Worm (Caenorhabditis elegans): ENCODE measurements around the gene fbxb-74.
A peak's percentile ranks its signal among the peaks of the same experiment; 100 is the strongest.

Gene fbxb-74

DNA sequence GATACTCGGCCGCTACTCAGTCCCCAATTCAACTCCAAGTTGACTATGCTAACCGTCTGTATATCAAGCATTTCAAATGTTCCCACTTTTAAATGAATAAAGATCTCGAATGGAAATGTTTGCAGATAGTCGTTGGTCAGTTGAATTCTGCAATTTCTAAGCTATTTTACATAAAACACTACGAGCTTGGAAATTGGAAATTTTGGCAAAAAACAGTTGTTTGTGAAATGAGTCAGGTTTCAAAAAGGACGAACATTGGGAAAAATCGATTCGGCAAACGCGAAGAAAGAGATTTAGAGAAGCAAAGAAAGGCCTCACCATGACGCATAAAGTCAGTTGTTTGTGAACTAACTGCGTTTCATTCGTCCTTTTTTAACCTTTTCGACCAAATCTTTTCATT, 7.8 kb upstream of the fbxb-74 start:
- TF ChIP-seq tbx-2 (tag; optimal IDR thresholded peaks at IDR 0.05) (no peak), dsc-1 (tag; optimal IDR thresholded peaks at IDR 0.05) (no peak), irx-1 (tag; optimal IDR thresholded peaks at IDR 0.05) (no peak), sox-4 (tag; optimal IDR thresholded peaks at IDR 0.05) (no peak), efl-1 (optimal IDR thresholded peaks at IDR 0.05) (peak; percentile 55 to 60), efl-1 (GFP tag; optimal IDR thresholded peaks at IDR 0.05 in 1 of 2) (peak; percentile 37 to 48), blmp-1 (tag; optimal IDR thresholded peaks at IDR 0.05) (no peak), unc-130 (tag; optimal IDR thresholded peaks at IDR 0.05) (no peak), unc-98 (GFP tag; IDR thresholded peaks at IDR 0.05) (no peak), lin-13 (GFP tag; optimal IDR thresholded peaks at IDR 0.05) (no peak), jun-1 (tag; optimal IDR thresholded peaks at IDR 0.05) (peak; percentile 47), nhr-76 (tag; optimal IDR thresholded peaks at IDR 0.05) (no peak), tlp-1 (tag; optimal IDR thresholded peaks at IDR 0.05) (no peak), C34B4.2 (tag; optimal IDR thresholded peaks at IDR 0.05) (no peak), skn-1 (tag; optimal IDR thresholded peaks at IDR 0.05) (no peak), fkh-4 (tag; optimal IDR thresholded peaks at IDR 0.05; ENCODE audit: borderline replicate concordance) (no peak), ama-1 (optimal IDR thresholded peaks at IDR 0.05) (peak; percentile 74), aly-2 (tag; optimal IDR thresholded peaks at IDR 0.05) (peak; percentile 16), grh-1 (GFP tag; IDR thresholded peaks at IDR 0.05) (no peak), nhr-85 (tag) (peak; percentile 39), elt-3 (tag; optimal IDR thresholded peaks at IDR 0.05) (peak in 1 of 6 experiments; percentile 15), egl-13 (tag; optimal IDR thresholded peaks at IDR 0.05) (no peak), alr-1 (tag; optimal IDR thresholded peaks at IDR 0.05; ENCODE audit: borderline replicate concordance) (no peak), ces-1 (GFP tag; optimal IDR thresholded peaks at IDR 0.05) (no peak), mab-9 (GFP tag; IDR thresholded peaks at IDR 0.05) (no peak), efl-3 (GFP tag; optimal IDR thresholded peaks at IDR 0.05) (no peak), snu-23 (GFP tag; optimal IDR thresholded peaks at IDR 0.05) (peak; percentile 44), isw-1 (GFP tag; IDR thresholded peaks at IDR 0.05) (no peak), lin-35 (GFP tag; optimal IDR thresholded peaks at IDR 0.05) (peak; percentile 46 to 59), pag-3 (tag; optimal IDR thresholded peaks at IDR 0.05; ENCODE audit: borderline replicate concordance, insufficient read depth) (no peak), fkh-10 (GFP tag; optimal IDR thresholded peaks at IDR 0.05) (no peak), swsn-7 (tag; optimal IDR thresholded peaks at IDR 0.05) (peak; percentile 41), unc-30 (tag; optimal IDR thresholded peaks at IDR 0.05) (no peak), xbp-1 (tag; optimal IDR thresholded peaks at IDR 0.05) (peak; percentile 21), lin-15B (tag; optimal IDR thresholded peaks at IDR 0.05) (no peak), ets-5 (GFP tag; IDR thresholded peaks at IDR 0.05) (no peak), hlh-4 (tag; optimal IDR thresholded peaks at IDR 0.05) (no peak), nhr-84 (tag; optimal IDR thresholded peaks at IDR 0.05) (no peak), F16B12.6 (tag; optimal IDR thresholded peaks at IDR 0.05) (no peak), hpl-2 (GFP tag; optimal IDR thresholded peaks at IDR 0.05) (peak; percentile 10), ceh-82 (tag; optimal IDR thresholded peaks at IDR 0.05) (peak in 2 of 3 experiments; percentile 16), nhr-28 (tag; optimal IDR thresholded peaks at IDR 0.05) (no peak), ztf-11 (tag; optimal IDR thresholded peaks at IDR 0.05) (peak in 1 of 2 experiments; percentile 23), nhr-71 (tag; optimal IDR thresholded peaks at IDR 0.05) (peak; percentile 63), C16A3.4 (tag; optimal IDR thresholded peaks at IDR 0.05) (no peak), nhr-20 (tag; optimal IDR thresholded peaks at IDR 0.05) (peak; percentile 54), nhr-47 (tag; optimal IDR thresholded peaks at IDR 0.05) (peak; percentile 35), fkh-8 (tag; optimal IDR thresholded peaks at IDR 0.05) (no peak), lin-14 (GFP tag; optimal IDR thresholded peaks at IDR 0.05) (peak; percentile 58), rnt-1 (tag; optimal IDR thresholded peaks at IDR 0.05) (peak; percentile 41), snpc-4 (tag; optimal IDR thresholded peaks at IDR 0.05) (no peak), nhr-12 (tag; optimal IDR thresholded peaks at IDR 0.05) (no peak), nhr-77 (tag; optimal IDR thresholded peaks at IDR 0.05) (peak; percentile 37), mdl-1 (tag; optimal IDR thresholded peaks at IDR 0.05) (peak in 1 of 2 experiments; percentile 43), ceh-63 (GFP tag; optimal IDR thresholded peaks at IDR 0.05) (no peak)

Data from whole organism, L1 larva.